Worm (Caenorhabditis elegans) whole organism, dauer: ENCODE measurements around the gene ZK1290.5.

ENCODE experiments used
- unc-62 ChIP-seq: sonication (generic microtip); optimal IDR thresholded peaks from 2 replicates; lab custom pipeline; 2017; ENCODE audit warnings: missing biosample characterization, missing genetic modification reagents, missing genetic modification characterization

The ZK1290.5 gene

ce11 chrII:7529078-7529683, at the start of gene ZK1290.5:
TSS of gene ZK1290.5 (plus strand) at chrII:7529643.
- no peak for TF ChIP-seq unc-62

ce11 chrII:7483009-7483408, 46.4 kb upstream of the ZK1290.5 start, which contains the start of gene cah-2:
TSS of gene cah-2 (minus strand) at chrII:7483109.
- TF ChIP-seq unc-62: no peak

ce11 chrII:7489605-7490004, 39.8 kb upstream of the ZK1290.5 start, which contains the start of gene D1022.9:
TSS of gene D1022.9 (minus strand) at chrII:7489705.
- no peak for TF ChIP-seq unc-62

ce11 chrII:7493599-7493998, 35.8 kb upstream of the ZK1290.5 start, which contains the start of gene nas-23:
TSS of gene nas-23 (minus strand) at chrII:7493699.
- no peak for TF ChIP-seq unc-62

ce11 chrII:7494155-7494554, 35.3 kb upstream of the ZK1290.5 start, which contains the start of gene R10H1.1:
TSS of gene R10H1.1 (plus strand) at chrII:7494455.
- no peak for TF ChIP-seq unc-62

- TF ChIP-seq unc-62: no peak
These were observed 33.4 kb upstream of the ZK1290.5 start, which contains the start of gene spi-1 for ce11 chrII:7496070-7496469. TSS of gene spi-1 (plus strand) at chrII:7496247.

- TF ChIP-seq unc-62: no peak
These were observed 30.1 kb upstream of the ZK1290.5 start, which contains the start of gene srab-14 for ce11 chrII:7499390-7499789. TSS of gene srab-14 (minus strand) at chrII:7499490.

- no peak for TF ChIP-seq unc-62
These were observed 24.4 kb upstream of the ZK1290.5 start, which contains the start of gene C28F5.1 for ce11 chrII:7505005-7505404. TSS of gene C28F5.1 (plus strand) at chrII:7505305.

ce11 chrII:7519221-7519620, 10.2 kb upstream of the ZK1290.5 start, which contains the start of gene glb-9:
TSS of gene glb-9 (minus strand) at chrII:7519321.
- no peak for TF ChIP-seq unc-62

ce11 chrII:7521420-7521819, 8.0 kb upstream of the ZK1290.5 start:
- TF ChIP-seq unc-62: no peak

ce11 chrII:7523281-7523680, 6.2 kb upstream of the ZK1290.5 start, which contains the start of gene ZK1290.15:
TSS of gene ZK1290.15 (plus strand) at chrII:7523581.
- TF ChIP-seq unc-62: no peak

ce11 chrII:7525458-7525857, 4.0 kb upstream of the ZK1290.5 start, which contains the start of the genes ZK1290.7 and rnh-1.1:
TSS of gene ZK1290.7 (minus strand) at chrII:7525558.
TSS of gene rnh-1.1 (plus strand) at chrII:7525738.
- TF ChIP-seq unc-62: no peak

ce11 chrII:7528210-7528609, 1.2 kb upstream of the ZK1290.5 start:
- no peak for TF ChIP-seq unc-62

ce11 chrII:7530944-7531343, 1.5 kb downstream of the ZK1290.5 start, which contains the start of gene wrt-1:
TSS of gene wrt-1 (plus strand) at chrII:7530996.
- TF ChIP-seq unc-62: no peak

ce11 chrII:7531478-7531877, 2.0 kb downstream of the ZK1290.5 start:
- no peak for TF ChIP-seq unc-62

ce11 chrII:7534369-7534768, 4.9 kb downstream of the ZK1290.5 start, which contains the start of gene wrt-10:
TSS of gene wrt-10 (minus strand) at chrII:7534563.
- no peak for TF ChIP-seq unc-62

- TF ChIP-seq unc-62: no peak
These were observed 5.5 kb downstream of the ZK1290.5 start, which contains the start of gene ZK1290.13 for ce11 chrII:7534934-7535333. TSS of gene ZK1290.13 (plus strand) at chrII:7535006.
